Worm (Caenorhabditis elegans): ENCODE data around the gene picc-1.

Gene picc-1

ce11 chrV:5995598-5995997, 23.2 kb upstream of the picc-1 start:
- no peak for TF ChIP-seq unc-62 (GFP tag; optimal IDR thresholded peaks at IDR 0.05)
- TF ChIP-seq sma-3 (GFP tag; optimal IDR thresholded peaks at IDR 0.05): no peak
- no peak for TF ChIP-seq lin-13 (GFP tag; optimal IDR thresholded peaks at IDR 0.05)
- TF ChIP-seq nhr-11 (tag; optimal IDR thresholded peaks at IDR 0.05): no peak
- no peak for TF ChIP-seq elt-1 (tag; optimal IDR thresholded peaks at IDR 0.05)
- no peak for TF ChIP-seq nhr-237 (tag; optimal IDR thresholded peaks at IDR 0.05)
- TF ChIP-seq zag-1 (tag; optimal IDR thresholded peaks at IDR 0.05): no peak
- TF ChIP-seq ceh-16 (tag; optimal IDR thresholded peaks at IDR 0.05): no peak
- no peak for TF ChIP-seq snpc-4 (tag; optimal IDR thresholded peaks at IDR 0.05)
- TF ChIP-seq nhr-10 (tag; optimal IDR thresholded peaks at IDR 0.05): no peak
- no peak for TF ChIP-seq skn-1 (tag; optimal IDR thresholded peaks at IDR 0.05)
- no peak for TF ChIP-seq mab-5 (tag; optimal IDR thresholded peaks at IDR 0.05)
- TF ChIP-seq C34F6.9 (tag; optimal IDR thresholded peaks at IDR 0.05): no peak
- no peak for TF ChIP-seq lin-39 (tag; optimal IDR thresholded peaks at IDR 0.05)
- TF ChIP-seq elt-3 (tag; optimal IDR thresholded peaks at IDR 0.05): no peak
- TF ChIP-seq blmp-1 (tag; optimal IDR thresholded peaks at IDR 0.05; ENCODE audit: insufficient read depth): no peak
- no peak for TF ChIP-seq gmeb-1 (tag; optimal IDR thresholded peaks at IDR 0.05)

ce11 chrV:5996114-5996513, 22.7 kb upstream of the picc-1 start, which contains the start of gene cpg-4:
Gene cpg-4 (plus strand): TSS chrV:5996416.
- TF ChIP-seq sma-9 (GFP tag; optimal IDR thresholded peaks at IDR 0.05) (no peak), sma-9 (tag; optimal IDR thresholded peaks at IDR 0.05) (no peak), elt-3 (tag; optimal IDR thresholded peaks at IDR 0.05) (no peak)

ce11 chrV:6000368-6000802, 18.4 kb upstream of the picc-1 start:
- TF ChIP-seq nhr-25 (tag; optimal IDR thresholded peaks at IDR 0.05) (peak; percentile 95), C34F6.9 (tag; optimal IDR thresholded peaks at IDR 0.05) (peak; percentile 95), mdl-1 (tag; optimal IDR thresholded peaks at IDR 0.05) (peak; percentile 83 to 87), nhr-6 (tag; optimal IDR thresholded peaks at IDR 0.05) (peak; percentile 97), elt-3 (tag; optimal IDR thresholded peaks at IDR 0.05) (no peak), F13H6.1 (tag; optimal IDR thresholded peaks at IDR 0.05) (peak; percentile 97), fos-1 (tag; optimal IDR thresholded peaks at IDR 0.05) (no peak), ztf-11 (tag; optimal IDR thresholded peaks at IDR 0.05) (no peak), lin-13 (GFP tag; optimal IDR thresholded peaks at IDR 0.05) (peak; percentile 67), gmeb-1 (tag; optimal IDR thresholded peaks at IDR 0.05) (peak; percentile 72), crh-2 (tag; optimal IDR thresholded peaks at IDR 0.05) (peak; percentile 98), egl-27 (tag; optimal IDR thresholded peaks at IDR 0.05) (peak; percentile 95), alr-1 (tag; optimal IDR thresholded peaks at IDR 0.05) (peak; percentile 55), lin-11 (tag; optimal IDR thresholded peaks at IDR 0.05) (peak; percentile 67), ZK546.5 (tag; optimal IDR thresholded peaks at IDR 0.05) (no peak), aly-2 (tag; optimal IDR thresholded peaks at IDR 0.05) (no peak), ztf-4 (tag; optimal IDR thresholded peaks at IDR 0.05) (peak; percentile 97), dmd-4 (tag; optimal IDR thresholded peaks at IDR 0.05) (no peak), unc-39 (tag; optimal IDR thresholded peaks at IDR 0.05) (no peak), blmp-1 (tag; optimal IDR thresholded peaks at IDR 0.05; ENCODE audit: insufficient read depth) (peak; percentile 100), sma-3 (GFP tag; optimal IDR thresholded peaks at IDR 0.05) (peak; percentile 97), peb-1 (tag; optimal IDR thresholded peaks at IDR 0.05) (peak; percentile 32), snpc-4 (tag; optimal IDR thresholded peaks at IDR 0.05) (peak; percentile 62), Y55F3AM.14 (GFP tag; optimal IDR thresholded peaks at IDR 0.05) (peak; percentile 92), elt-1 (tag; optimal IDR thresholded peaks at IDR 0.05) (no peak), skn-1 (tag; optimal IDR thresholded peaks at IDR 0.05) (no peak), nhr-12 (tag; optimal IDR thresholded peaks at IDR 0.05) (peak; percentile 10), lsy-2 (tag; optimal IDR thresholded peaks at IDR 0.05) (peak; percentile 73 to 91), ceh-82 (tag; optimal IDR thresholded peaks at IDR 0.05) (peak; percentile 7), mbf-1 (tag; optimal IDR thresholded peaks at IDR 0.05) (no peak), sma-9 (GFP tag; optimal IDR thresholded peaks at IDR 0.05) (peak; percentile 99), sma-9 (tag; optimal IDR thresholded peaks at IDR 0.05) (no peak), zag-1 (tag; optimal IDR thresholded peaks at IDR 0.05) (no peak), nhr-23 (tag; optimal IDR thresholded peaks at IDR 0.05) (no peak), mab-5 (tag; optimal IDR thresholded peaks at IDR 0.05) (no peak), sem-4 (tag; optimal IDR thresholded peaks at IDR 0.05) (peak; percentile 82), ama-1 (optimal IDR thresholded peaks at IDR 0.05) (no peak), nhr-10 (tag; optimal IDR thresholded peaks at IDR 0.05) (peak; percentile 61), nhr-21 (tag; optimal IDR thresholded peaks at IDR 0.05) (peak; percentile 96), nhr-129 (tag; optimal IDR thresholded peaks at IDR 0.05) (peak; percentile 96), ceh-16 (tag; optimal IDR thresholded peaks at IDR 0.05) (peak; percentile 80), nhr-237 (tag; optimal IDR thresholded peaks at IDR 0.05) (no peak), ztf-1 (GFP tag; conservative IDR thresholded peaks at IDR 0.05) (no peak), unc-55 (GFP tag; optimal IDR thresholded peaks at IDR 0.05) (peak; percentile 90), nhr-77 (tag; optimal IDR thresholded peaks at IDR 0.05) (peak; percentile 71), lin-39 (tag; optimal IDR thresholded peaks at IDR 0.05) (no peak), R02D3.7 (tag; optimal IDR thresholded peaks at IDR 0.05) (no peak), unc-62 (GFP tag; optimal IDR thresholded peaks at IDR 0.05) (peak; percentile 91)

Measured in whole organism, L2 larva.